Fruit fly (Drosophila melanogaster): ENCODE data around the gene Tspo.
A peak's percentile ranks its signal among the peaks of the same experiment; 100 is the strongest.

Tspo gene

dm6 chr2L:521940-522632, 37.3 kb upstream of the Tspo start (continued):
- TF ChIP-seq Opbp (GFP tag; IDR thresholded peaks at IDR 0.05; ENCODE audit: partially characterized antibody) = no peak
- TF ChIP-seq abd-A (tag; optimal IDR thresholded peaks at IDR 0.05) = peak; percentile 21
- peak; percentile 24 to 45 for TF ChIP-seq Trl (optimal IDR thresholded peaks at IDR 0.05)
- peak; percentile 32 for TF ChIP-seq Trl (GFP tag; optimal IDR thresholded peaks at IDR 0.05)
- TF ChIP-seq chif (GFP tag; optimal IDR thresholded peaks at IDR 0.05) = peak; percentile 57 to 82
- peak; percentile 68 for TF ChIP-seq MTF-1 (GFP tag; optimal IDR thresholded peaks at IDR 0.05; ENCODE audit: borderline replicate concordance)
- peak; percentile 87 for TF ChIP-seq CG2678 (tag; optimal IDR thresholded peaks at IDR 0.05)
- peak; percentile 54 for TF ChIP-seq CG17568 (GFP tag; optimal IDR thresholded peaks at IDR 0.05)
- peak; percentile 96 for TF ChIP-seq sens (GFP tag)
- peak; percentile 56; the same call in 1 of the 2 replicates for TF ChIP-seq CG4360 (GFP tag; IDR thresholded peaks at IDR 0.05)
- peak; percentile 85; the same call in 2 of the 3 replicates for TF ChIP-seq ken (GFP tag; IDR thresholded peaks at IDR 0.05)
- peak; percentile 62 for TF ChIP-seq nau (GFP tag; optimal IDR thresholded peaks at IDR 0.05)
- 0 out of 2 replicates have a peak, but pooled peaks have one; percentile 15 for TF ChIP-seq toy (GFP tag; IDR thresholded peaks at IDR 0.05)
- peak; percentile 47 for TF ChIP-seq CG12155 (GFP tag; optimal IDR thresholded peaks at IDR 0.05)
- no peak for TF ChIP-seq h (optimal IDR thresholded peaks at IDR 0.05)
- peak; percentile 87 for TF ChIP-seq CG32767 (GFP tag; IDR thresholded peaks at IDR 0.05)

dm6 chr2L:522752-523151, 36.7 kb upstream of the Tspo start:
- TF ChIP-seq CG17361 (GFP tag; IDR thresholded peaks at IDR 0.05) = peak; percentile 48; the same call in 2 of the 3 replicates
- TF ChIP-seq Mes4 (GFP tag; optimal IDR thresholded peaks at IDR 0.05) = no peak
- TF ChIP-seq Scr (GFP tag; IDR thresholded peaks at IDR 0.05; ENCODE audit: partially characterized antibody) = no peak
- no peak for TF ChIP-seq CG4282 (GFP tag; optimal IDR thresholded peaks at IDR 0.05)
- peak; percentile 47 for TF ChIP-seq CG15696 (tag; optimal IDR thresholded peaks at IDR 0.05)
- no peak for TF ChIP-seq CG6765 (GFP tag; optimal IDR thresholded peaks at IDR 0.05)
- TF ChIP-seq her (GFP tag; optimal IDR thresholded peaks at IDR 0.05) = no peak
- TF ChIP-seq Atf6 (GFP tag; IDR thresholded peaks at IDR 0.05) = no peak
- no peak for TF ChIP-seq wor (GFP tag; IDR thresholded peaks at IDR 0.05)
- no peak for TF ChIP-seq ato (GFP tag; IDR thresholded peaks at IDR 0.05; ENCODE audit: partially characterized antibody)
- peak; percentile 33 for TF ChIP-seq CG6254 (GFP tag; optimal IDR thresholded peaks at IDR 0.05)
- TF ChIP-seq CG7839 (tag; optimal IDR thresholded peaks at IDR 0.05) = peak; percentile 58
- TF ChIP-seq Dip3 (GFP tag; optimal IDR thresholded peaks at IDR 0.05) = no peak
- TF ChIP-seq CG15269 (tag; optimal IDR thresholded peaks at IDR 0.05) = peak; percentile 12
- TF ChIP-seq insv (GFP tag; optimal IDR thresholded peaks at IDR 0.05) = no peak
- TF ChIP-seq Chrac-16 (GFP tag; optimal IDR thresholded peaks at IDR 0.05) = peak; percentile 52
- TF ChIP-seq CG12942 (GFP tag; optimal IDR thresholded peaks at IDR 0.05) = no peak
- TF ChIP-seq CG10654 (GFP tag; optimal IDR thresholded peaks at IDR 0.05) = peak; percentile 5
- peak; percentile 46 for TF ChIP-seq CG12219 (GFP tag; optimal IDR thresholded peaks at IDR 0.05)
- peak; percentile 45 for TF ChIP-seq CG1603 (tag; optimal IDR thresholded peaks at IDR 0.05)
- TF ChIP-seq CG12659 (GFP tag; optimal IDR thresholded peaks at IDR 0.05) = peak; percentile 28
- no peak for TF ChIP-seq CG1792 (GFP tag; optimal IDR thresholded peaks at IDR 0.05)
- no peak for TF ChIP-seq CG16813 (GFP tag; IDR thresholded peaks at IDR 0.05; ENCODE audit: partially characterized antibody)
- no peak for TF ChIP-seq cas (GFP tag; IDR thresholded peaks at IDR 0.05)
- 0 out of 2 replicates have a peak, but pooled peaks have one; percentile 29 for TF ChIP-seq ssp (GFP tag; IDR thresholded peaks at IDR 0.05)
- no peak for TF ChIP-seq Elba2 (GFP tag; optimal IDR thresholded peaks at IDR 0.05)
- TF ChIP-seq CG10321 (GFP tag; IDR thresholded peaks at IDR 0.05) = no peak
- no peak for TF ChIP-seq CG16779 (GFP tag; IDR thresholded peaks at IDR 0.05)
- 0 out of 2 replicates have a peak, but pooled peaks have one; percentile 15 for TF ChIP-seq Oaz (GFP tag; IDR thresholded peaks at IDR 0.05)
- TF ChIP-seq fd96Cb (tag; optimal IDR thresholded peaks at IDR 0.05) = peak; percentile 57
- TF ChIP-seq Ada2b (GFP tag; IDR thresholded peaks at IDR 0.05) = no peak
- no peak for TF ChIP-seq toy (GFP tag; IDR thresholded peaks at IDR 0.05)
- no peak for TF ChIP-seq Hmr (GFP tag; optimal IDR thresholded peaks at IDR 0.05)
- TF ChIP-seq CG33557 (GFP tag; optimal IDR thresholded peaks at IDR 0.05) = no peak
- TF ChIP-seq CG7987 (GFP tag; optimal IDR thresholded peaks at IDR 0.05) = no peak
